Worm (Caenorhabditis elegans): ENCODE results near the gene srab-6.

Gene srab-6

DNA sequence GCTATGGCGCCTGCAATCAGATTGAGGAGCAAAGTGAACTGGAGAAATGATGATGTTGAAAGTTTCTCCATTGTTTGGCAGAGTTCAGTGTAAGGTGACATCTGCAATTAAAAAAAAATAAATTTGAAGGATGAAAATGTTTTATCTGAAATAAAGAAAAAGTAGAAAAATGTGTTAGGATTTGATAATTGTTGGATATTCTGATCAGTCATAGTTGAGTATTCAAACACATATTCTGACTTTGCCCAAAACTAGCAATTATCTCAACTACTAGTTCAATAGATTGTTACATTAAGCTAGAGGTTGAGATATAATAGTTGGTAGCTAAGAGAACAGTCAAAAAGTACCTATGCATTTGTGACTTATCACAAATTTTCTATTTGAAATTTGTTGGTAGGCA lies 7.3 kb downstream of the srab-6 start, which contains the start of gene srab-10:
srab-10 (minus strand) TSS at position 101 of the 400 bp plus-strand sequence.
- no peak for TF ChIP-seq hpl-2 (GFP tag; optimal IDR thresholded peaks at IDR 0.05)
- TF ChIP-seq pqm-1 (tag; optimal IDR thresholded peaks at IDR 0.05) = no peak
- TF ChIP-seq pag-3 (tag; optimal IDR thresholded peaks at IDR 0.05; ENCODE audit: borderline replicate concordance, insufficient read depth) = no peak
- no peak for TF ChIP-seq dpl-1 (GFP tag; optimal IDR thresholded peaks at IDR 0.05)
- no peak for TF ChIP-seq aha-1 (tag; optimal IDR thresholded peaks at IDR 0.05)
- TF ChIP-seq unc-62 (GFP tag; optimal IDR thresholded peaks at IDR 0.05) = no peak
- no peak for TF ChIP-seq unc-86 (tag; optimal IDR thresholded peaks at IDR 0.05)
- no peak for TF ChIP-seq jun-1 (tag; optimal IDR thresholded peaks at IDR 0.05)
- no peak for TF ChIP-seq nhr-85 (tag)
- TF ChIP-seq egl-13 (tag; optimal IDR thresholded peaks at IDR 0.05) = no peak
- TF ChIP-seq nhr-90 (tag; optimal IDR thresholded peaks at IDR 0.05; ENCODE audit: poor library complexity) = no peak
- no peak for TF ChIP-seq C34B4.2 (tag; optimal IDR thresholded peaks at IDR 0.05)

DNA sequence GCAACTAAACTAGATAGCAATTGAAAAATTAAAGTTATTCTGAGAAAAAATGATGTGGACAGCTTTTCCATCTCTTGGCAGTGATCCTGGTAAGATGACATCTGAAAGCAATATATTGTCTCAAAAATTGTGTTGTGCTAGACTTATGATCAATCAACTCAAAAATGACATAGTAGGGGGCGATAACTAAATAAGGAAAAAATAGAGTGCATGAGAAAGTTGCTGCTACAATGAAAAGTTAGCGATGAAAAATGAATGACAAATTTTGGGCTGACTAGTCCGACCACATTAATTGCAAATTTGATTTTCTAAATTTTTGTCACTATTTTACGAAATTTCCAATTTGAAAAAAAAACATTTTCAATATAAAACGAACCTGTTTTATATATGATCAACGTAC lies 10.6 kb downstream of the srab-6 start, which contains the start of gene srab-9:
srab-9 (minus strand) TSS at position 101 of the 400 bp plus-strand sequence.
- TF ChIP-seq unc-86 (tag; optimal IDR thresholded peaks at IDR 0.05) (no peak), ceh-90 (tag; optimal IDR thresholded peaks at IDR 0.05) (no peak), zip-4 (GFP tag; optimal IDR thresholded peaks at IDR 0.05) (no peak), lin-39 (tag; optimal IDR thresholded peaks at IDR 0.05) (no peak), unc-130 (tag; optimal IDR thresholded peaks at IDR 0.05) (no peak), C16A3.4 (tag; optimal IDR thresholded peaks at IDR 0.05) (no peak), aha-1 (tag; optimal IDR thresholded peaks at IDR 0.05) (no peak), mep-1 (tag; optimal IDR thresholded peaks at IDR 0.05) (no peak), unc-98 (GFP tag; IDR thresholded peaks at IDR 0.05) (no peak), nhr-28 (tag; optimal IDR thresholded peaks at IDR 0.05) (no peak)

DNA sequence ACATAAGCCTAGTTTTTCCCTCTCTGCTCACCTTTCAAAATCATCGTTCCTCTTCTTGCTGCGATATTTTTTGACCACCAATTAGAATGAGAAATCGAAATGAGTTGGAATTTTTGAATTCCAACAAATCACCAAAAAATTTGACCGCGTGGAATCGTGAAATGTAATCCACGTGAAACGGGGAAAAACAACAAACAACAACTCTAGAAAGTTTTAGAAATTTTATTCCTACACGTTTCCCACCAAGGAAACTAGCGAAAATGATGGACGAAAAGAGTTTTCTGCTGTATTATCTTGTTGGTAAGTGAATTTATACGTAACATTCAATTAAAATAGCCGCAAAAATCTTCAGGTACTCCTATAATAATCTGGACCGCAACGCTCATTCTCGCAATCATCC lies 13.3 kb downstream of the srab-6 start, which contains the start of the genes irld-3 and F02C9.1:
irld-3 (minus strand) TSS at position 101 of the 400 bp plus-strand sequence.
F02C9.1 (plus strand) TSS at position 216 of the 400 bp plus-strand sequence.
- TF ChIP-seq nhr-237 (tag; optimal IDR thresholded peaks at IDR 0.05) (no peak), ets-5 (GFP tag; IDR thresholded peaks at IDR 0.05) (no peak), nhr-90 (tag; optimal IDR thresholded peaks at IDR 0.05; ENCODE audit: poor library complexity) (no peak), pag-3 (tag; optimal IDR thresholded peaks at IDR 0.05; ENCODE audit: borderline replicate concordance, insufficient read depth) (no peak), elt-2 (tag; optimal IDR thresholded peaks at IDR 0.05) (no peak), unc-98 (GFP tag; IDR thresholded peaks at IDR 0.05) (no peak), lin-35 (GFP tag; optimal IDR thresholded peaks at IDR 0.05) (no peak), hlh-4 (tag; optimal IDR thresholded peaks at IDR 0.05) (no peak), aly-2 (tag; optimal IDR thresholded peaks at IDR 0.05) (no peak), sptf-1 (tag; optimal IDR thresholded peaks at IDR 0.05) (no peak), Y116A8C.19 (tag; optimal IDR thresholded peaks at IDR 0.05; ENCODE audit: borderline replicate concordance) (no peak), hlh-17 (GFP tag; optimal IDR thresholded peaks at IDR 0.05; ENCODE audit: borderline replicate concordance) (no peak), C04F5.9 (tag; optimal IDR thresholded peaks at IDR 0.05) (no peak), vab-15 (tag; optimal IDR thresholded peaks at IDR 0.05) (no peak), dpl-1 (GFP tag; optimal IDR thresholded peaks at IDR 0.05) (no peak)

DNA sequence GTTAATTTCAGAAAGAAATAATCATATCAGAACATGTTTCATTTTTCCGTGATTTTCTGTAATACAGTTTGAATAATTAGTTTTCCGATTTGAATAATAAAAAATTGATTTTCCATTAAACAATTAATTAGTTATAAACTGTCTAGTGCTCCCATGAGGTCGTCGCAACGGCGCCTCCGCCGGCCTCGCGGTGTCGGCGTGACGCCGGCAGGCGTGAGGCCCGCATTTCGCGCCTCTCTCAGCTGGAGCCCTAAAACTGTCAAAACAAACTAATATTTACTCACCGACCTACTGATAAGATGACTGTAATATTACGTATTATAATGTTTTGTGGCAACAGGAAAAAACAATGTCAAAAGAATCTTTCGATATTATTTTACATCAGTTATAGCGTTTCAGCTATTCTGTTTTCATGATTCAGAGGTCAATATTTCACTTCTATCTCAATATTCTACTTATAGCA lies 18.4 kb downstream of the srab-6 start, which contains the start of gene F02C9.2:
F02C9.2 (plus strand) TSS at position 413 of the 463 bp plus-strand sequence.
- TF ChIP-seq blmp-1 (tag; optimal IDR thresholded peaks at IDR 0.05) (no peak), F16B12.6 (tag; optimal IDR thresholded peaks at IDR 0.05) (no peak), aha-1 (tag; optimal IDR thresholded peaks at IDR 0.05) (no peak), efl-3 (GFP tag; optimal IDR thresholded peaks at IDR 0.05) (no peak), ceh-82 (tag; optimal IDR thresholded peaks at IDR 0.05) (no peak), alr-1 (tag; optimal IDR thresholded peaks at IDR 0.05; ENCODE audit: borderline replicate concordance) (no peak), nhr-76 (tag; optimal IDR thresholded peaks at IDR 0.05) (no peak), lin-13 (GFP tag; optimal IDR thresholded peaks at IDR 0.05) (no peak), pqm-1 (tag; optimal IDR thresholded peaks at IDR 0.05) (no peak), egl-27 (tag; optimal IDR thresholded peaks at IDR 0.05) (no peak), irx-1 (tag; optimal IDR thresholded peaks at IDR 0.05) (no peak), grh-1 (GFP tag; IDR thresholded peaks at IDR 0.05) (no peak)

Data from whole organism, L1 larva.